Fruit fly (Drosophila melanogaster) whole organism, embryonic: Measurements from ENCODE around the gene CG13272.

Experiments
- CG12299 ChIP-seq: fragments of 200-800 bp; sonication (Bioruptor generic); optimal IDR thresholded peaks from 2 replicates; lab custom pipeline; 2018; ENCODE audit warnings: missing biosample characterization, mild to moderate bottlenecking, missing genetic modification characterization
- CG12744 ChIP-seq: fragments of 200-800 bp; sonication (Bioruptor generic); optimal IDR thresholded peaks from 2 replicates; lab custom pipeline; 2016; ENCODE audit warnings: missing biosample characterization, missing genetic modification characterization
- CG14441 ChIP-seq: fragments of 200-800 bp; sonication (Bioruptor generic); IDR thresholded peaks from 2 replicates; pipeline ENCODE4 v1.3.6; 2022; ENCODE audit warnings: missing biosample characterization, missing genetic modification characterization
- CG1602 ChIP-seq: fragments of 200-800 bp; sonication (Bioruptor generic); optimal IDR thresholded peaks from 3 replicates; lab custom pipeline; 2016; ENCODE audit warnings: missing biosample characterization, missing genetic modification characterization
- CG2889 ChIP-seq: fragments of 200-800 bp; sonication (Bioruptor generic); IDR thresholded peaks from 3 replicates; pipeline ENCODE4 v1.3.6; 2022; ENCODE audit warnings: missing biosample characterization, missing genetic modification characterization
- CG31388 ChIP-seq: fragments of 200-800 bp; sonication (Bioruptor generic); optimal IDR thresholded peaks from 2 replicates; lab custom pipeline; 2016; ENCODE audit warnings: missing biosample characterization, missing genetic modification characterization
- CG33213 ChIP-seq: fragments of 200-800 bp; sonication (Bioruptor generic); optimal IDR thresholded peaks from 3 replicates; lab custom pipeline; 2016; ENCODE audit warnings: missing biosample characterization, missing genetic modification characterization
- CG34376 ChIP-seq: fragments of 200-800 bp; sonication (Bioruptor generic); optimal IDR thresholded peaks from 2 replicates; lab custom pipeline; 2018; ENCODE audit warnings: missing biosample characterization, mild to moderate bottlenecking, missing genetic modification characterization
- CG43689 ChIP-seq: fragments of 200-800 bp; sonication (Bioruptor generic); IDR thresholded peaks from 2 replicates; pipeline ENCODE4 v1.3.6; 2022; ENCODE audit warnings: missing biosample characterization, missing genetic modification characterization
- CG4424 ChIP-seq: fragments of 200-800 bp; sonication (Bioruptor generic); optimal IDR thresholded peaks from 3 replicates; lab custom pipeline; 2016; ENCODE audit warnings: missing biosample characterization, missing genetic modification characterization
- CG5245 ChIP-seq: fragments of 200-800 bp; sonication (Bioruptor generic); optimal IDR thresholded peaks from 3 replicates; lab custom pipeline; 2016; ENCODE audit warnings: missing biosample characterization, missing genetic modification characterization
- CG6272 ChIP-seq: fragments of 200-800 bp; sonication (Bioruptor generic); IDR thresholded peaks from 2 replicates; pipeline ENCODE4 v1.3.6; 2022; ENCODE audit warnings: missing biosample characterization, missing genetic modification characterization
- CG7556 ChIP-seq: fragments of 200-800 bp; sonication (Bioruptor generic); optimal IDR thresholded peaks from 2 replicates; lab custom pipeline; 2017; ENCODE audit warnings: missing biosample characterization, mild to moderate bottlenecking, missing genetic modification characterization
- CG9609 ChIP-seq: fragments of 200-800 bp; sonication (Bioruptor generic); optimal IDR thresholded peaks from 3 replicates; lab custom pipeline; 2016; ENCODE audit warnings: missing biosample characterization, missing genetic modification characterization
- CG9876 ChIP-seq: fragments of 200-800 bp; sonication (Bioruptor generic); optimal IDR thresholded peaks from 2 replicates; lab custom pipeline; 2016; ENCODE audit warnings: missing biosample characterization, missing genetic modification characterization
- CHES-1-like ChIP-seq: fragments of 200-800 bp; sonication (Bioruptor generic); optimal IDR thresholded peaks from 2 replicates; lab custom pipeline; 2016; ENCODE audit warnings: missing biosample characterization, missing genetic modification characterization
- CTCF ChIP-seq: fragments of 200-800 bp; sonication (Bioruptor generic); optimal IDR thresholded peaks from 2 replicates; lab custom pipeline; 2017; ENCODE audit warnings: missing biosample characterization, mild to moderate bottlenecking, missing genetic modification characterization, moderate library complexity
- Chrac-16 ChIP-seq: fragments of 200-800 bp; sonication (Bioruptor generic); optimal IDR thresholded peaks from 3 replicates; lab custom pipeline; 2016; ENCODE audit warnings: missing biosample characterization, missing genetic modification characterization
- E2f2 ChIP-seq: fragments of 200-800 bp; sonication (Bioruptor generic); IDR thresholded peaks from 2 replicates; pipeline ENCODE4 v1.3.6; 2022; ENCODE audit warnings: missing biosample characterization, missing genetic modification characterization
- ERR ChIP-seq: fragments of 200-800 bp; sonication (Bioruptor generic); optimal IDR thresholded peaks from 2 replicates; lab custom pipeline; 2016; ENCODE audit warnings: missing biosample characterization, missing genetic modification characterization
- GATAe ChIP-seq: fragments of 200-800 bp; sonication (Bioruptor generic); conservative IDR thresholded peaks from 2 replicates; pipeline ENCODE4 v1.3.6; 2022; ENCODE audit warnings: missing biosample characterization, missing genetic modification characterization
- Jarid2 ChIP-seq: fragments of 200-800 bp; sonication (Bioruptor generic); optimal IDR thresholded peaks from 3 replicates; lab custom pipeline; 2017; ENCODE audit warnings: mild to moderate bottlenecking, missing biosample characterization, missing genetic modification reagents, missing genetic modification characterization
- Kr ChIP-seq: fragments of 200-800 bp; sonication (Bioruptor generic); optimal IDR thresholded peaks from 2 replicates; lab custom pipeline; 2017; ENCODE audit warnings: missing biosample characterization, mild to moderate bottlenecking, missing genetic modification characterization
- Lhr ChIP-seq: fragments of 200-800 bp; sonication (Bioruptor generic); optimal IDR thresholded peaks from 3 replicates; lab custom pipeline; 2017; ENCODE audit warnings: mild to moderate bottlenecking, missing biosample characterization, missing genetic modification reagents, missing genetic modification characterization
- Med ChIP-seq: fragments of 200-800 bp; sonication (Bioruptor generic); peaks from one replicate; lab custom pipeline; 2016; ENCODE audit warnings: missing biosample characterization, missing genetic modification characterization, mild to moderate bottlenecking, inconsistent platforms, moderate library complexity
- Nf-YB ChIP-seq: fragments of 200-800 bp; sonication (Bioruptor generic); optimal IDR thresholded peaks from 3 replicates; lab custom pipeline; 2019; ENCODE audit warnings: missing biosample characterization, mild to moderate bottlenecking, missing genetic modification characterization, moderate library complexity
- Sox100B ChIP-seq: fragments of 200-800 bp; sonication (Bioruptor generic); optimal IDR thresholded peaks from 3 replicates; lab custom pipeline; 2018; ENCODE audit warnings: missing biosample characterization, mild to moderate bottlenecking, missing genetic modification characterization
- Sox102F ChIP-seq: fragments of 200-800 bp; sonication (Bioruptor generic); optimal IDR thresholded peaks from 2 replicates; lab custom pipeline; 2018; ENCODE audit warnings: missing biosample characterization, mild to moderate bottlenecking, missing genetic modification characterization, moderate library complexity
- bowl ChIP-seq: fragments of 200-800 bp; sonication (Bioruptor generic); IDR thresholded peaks from 2 replicates; pipeline ENCODE4 v1.3.6; 2022; ENCODE audit warnings: missing biosample characterization, missing genetic modification characterization
- br ChIP-seq: fragments of >200 bp; optimal IDR thresholded peaks from 2 replicates; lab custom pipeline; 2017
- caup ChIP-seq: fragments of 200-800 bp; sonication (Bioruptor generic); optimal IDR thresholded peaks from 3 replicates; lab custom pipeline; 2017; ENCODE audit warnings: missing biosample characterization, mild to moderate bottlenecking, missing genetic modification characterization, moderate library complexity; ENCODE audit not compliant: severe bottlenecking
- danr ChIP-seq: fragments of 200-800 bp; sonication (Bioruptor generic); IDR thresholded peaks from 2 replicates; pipeline ENCODE4 v1.3.6; 2022; ENCODE audit warnings: missing biosample characterization, missing genetic modification characterization
- disco-r ChIP-seq: fragments of 200-800 bp; sonication (Bioruptor generic); optimal IDR thresholded peaks from 2 replicates; lab custom pipeline; 2016; ENCODE audit warnings: missing biosample characterization, missing genetic modification characterization
- exex ChIP-seq: fragments of 200-800 bp; sonication (Bioruptor generic); optimal IDR thresholded peaks from 4 replicates; lab custom pipeline; 2018; ENCODE audit warnings: missing biosample characterization, mild to moderate bottlenecking, missing genetic modification characterization, moderate library complexity
- fd3F ChIP-seq: fragments of 200-800 bp; sonication (Bioruptor generic); optimal IDR thresholded peaks from 2 replicates; lab custom pipeline; 2018; ENCODE audit warnings: missing biosample characterization, mild to moderate bottlenecking, missing genetic modification characterization, moderate library complexity
- gem ChIP-seq: fragments of 200-800 bp; sonication (Bioruptor generic); optimal IDR thresholded peaks from 2 replicates; lab custom pipeline; 2019; ENCODE audit warnings: missing biosample characterization, mild to moderate bottlenecking, missing genetic modification characterization, moderate library complexity
- grn ChIP-seq: fragments of 200-800 bp; sonication (Bioruptor generic); optimal IDR thresholded peaks from 3 replicates; lab custom pipeline; 2017; ENCODE audit warnings: missing biosample characterization, missing genetic modification characterization
- gt ChIP-seq: fragments of 200-800 bp; sonication (Bioruptor generic); IDR thresholded peaks from 2 replicates; pipeline ENCODE4 v1.3.6; 2022; ENCODE audit warnings: missing biosample characterization, missing genetic modification characterization
- ham ChIP-seq: fragments of 200-800 bp; sonication (Bioruptor generic); IDR thresholded peaks from 2 replicates; pipeline ENCODE4 v1.3.6; 2022; ENCODE audit warnings: missing biosample characterization, missing genetic modification characterization
- her ChIP-seq: fragments of 200-800 bp; sonication (Bioruptor generic); optimal IDR thresholded peaks from 2 replicates; lab custom pipeline; 2016; ENCODE audit warnings: missing biosample characterization, missing genetic modification characterization
- hkb ChIP-seq, 2 experiments: fragments of 200-800 bp in 1 of 2; fragments of >200 bp in 1 of 2; sonication (Bioruptor generic) in 1 of 2; IDR thresholded peaks in 1 of 2; optimal IDR thresholded peaks in 1 of 2; 2 replicates each; pipeline versions ENCODE4 v1.3.6 to Lab custom; 2017 to 2022; ENCODE audit warnings: missing biosample characterization in 1 of 2, missing genetic modification characterization in 1 of 2
- insv ChIP-seq, 2 experiments: fragments of 200-800 bp; sonication (Bioruptor generic); optimal IDR thresholded peaks; 3 replicates each; lab custom pipeline; 2016 to 2018; ENCODE audit warnings: missing biosample characterization in 2 of 2, missing genetic modification characterization in 2 of 2
- klu ChIP-seq: fragments of 200-800 bp; sonication (Bioruptor generic); IDR thresholded peaks from 2 replicates; pipeline ENCODE4 v1.3.6; 2022; ENCODE audit warnings: missing biosample characterization, missing genetic modification characterization
- mirr ChIP-seq: fragments of 200-800 bp; sonication (Bioruptor generic); optimal IDR thresholded peaks from 3 replicates; lab custom pipeline; 2018; ENCODE audit warnings: missing biosample characterization, mild to moderate bottlenecking, missing genetic modification characterization
- pfk ChIP-seq: fragments of 200-800 bp; sonication (Bioruptor generic); optimal IDR thresholded peaks from 2 replicates; lab custom pipeline; 2018; ENCODE audit warnings: missing biosample characterization, mild to moderate bottlenecking, missing genetic modification characterization, moderate library complexity
- sc ChIP-seq, 3 experiments: fragments of >200 bp in 2 of 3; fragments of 200-800 bp in 1 of 3; sonication (Bioruptor generic) in 1 of 3; optimal IDR thresholded peaks; 2 replicates in 2 of 3; 3 replicates in 1 of 3; lab custom pipeline; 2017; ENCODE audit warnings: mild to moderate bottlenecking in 1 of 3, missing biosample characterization in 1 of 3, missing genetic modification characterization in 1 of 3, missing genetic modification reagents in 1 of 3
- sd ChIP-seq: fragments of 200-800 bp; sonication (Bioruptor generic); optimal IDR thresholded peaks from 3 replicates; lab custom pipeline; 2018; ENCODE audit warnings: missing biosample characterization, mild to moderate bottlenecking, missing genetic modification characterization, moderate library complexity
- so ChIP-seq: fragments of 200-800 bp; sonication (Bioruptor generic); IDR thresholded peaks from 3 replicates; pipeline ENCODE4 v1.3.6; 2022; ENCODE audit warnings: missing biosample characterization, missing genetic modification characterization
- sug ChIP-seq: fragments of 200-800 bp; optimal IDR thresholded peaks from 2 replicates; lab custom pipeline; 2019; ENCODE audit warnings: missing biosample characterization, mild to moderate bottlenecking, missing genetic modification characterization, moderate library complexity
- unc-4 ChIP-seq: fragments of 200-800 bp; sonication (Bioruptor generic); IDR thresholded peaks from 2 replicates; pipeline ENCODE4 v1.3.6; 2022; ENCODE audit warnings: missing biosample characterization, missing genetic modification characterization; ENCODE audit not compliant: partially characterized antibody

The CG13272 gene

DNA sequence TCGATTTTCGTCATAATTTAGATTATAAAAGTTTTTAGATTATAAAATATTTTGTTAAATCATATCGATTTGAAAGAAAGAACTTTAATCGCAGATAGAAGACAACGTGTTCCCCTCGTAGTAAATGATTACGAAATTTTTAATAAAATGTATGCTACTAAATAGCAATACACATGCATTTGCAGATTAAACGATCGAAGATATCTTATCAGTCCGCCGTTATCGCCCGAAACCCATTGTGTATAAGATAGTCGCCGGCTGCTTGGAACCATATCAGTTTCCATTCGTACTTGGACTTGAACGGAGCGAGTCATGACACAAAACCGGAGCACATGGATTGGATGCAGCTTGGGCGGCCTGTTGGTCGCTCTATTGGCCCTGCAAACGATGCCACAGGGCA, 5.2 kb upstream of the CG13272 start:
- TF ChIP-seq unc-4 (no peak), so (no peak), mirr (peak; percentile 91), CG1602 (GFP tag; lab: Kevin White, UChicago) (no peak), Med (GFP tag; lab: Kevin White, UChicago) (peak; percentile 15), sug (tag; lab: Kevin White, UChicago) (peak; percentile 31), Jarid2 (peak; percentile 17), CG34376 (GFP tag; lab: Kevin White, UChicago) (peak; percentile 16), exex (tag; lab: Kevin White, UChicago) (peak; percentile 90), GATAe (GFP tag; lab: Robert Waterston, UW) (peak; percentile 93), grn (GFP tag; lab: Kevin White, UChicago) (peak; percentile 73)

DNA sequence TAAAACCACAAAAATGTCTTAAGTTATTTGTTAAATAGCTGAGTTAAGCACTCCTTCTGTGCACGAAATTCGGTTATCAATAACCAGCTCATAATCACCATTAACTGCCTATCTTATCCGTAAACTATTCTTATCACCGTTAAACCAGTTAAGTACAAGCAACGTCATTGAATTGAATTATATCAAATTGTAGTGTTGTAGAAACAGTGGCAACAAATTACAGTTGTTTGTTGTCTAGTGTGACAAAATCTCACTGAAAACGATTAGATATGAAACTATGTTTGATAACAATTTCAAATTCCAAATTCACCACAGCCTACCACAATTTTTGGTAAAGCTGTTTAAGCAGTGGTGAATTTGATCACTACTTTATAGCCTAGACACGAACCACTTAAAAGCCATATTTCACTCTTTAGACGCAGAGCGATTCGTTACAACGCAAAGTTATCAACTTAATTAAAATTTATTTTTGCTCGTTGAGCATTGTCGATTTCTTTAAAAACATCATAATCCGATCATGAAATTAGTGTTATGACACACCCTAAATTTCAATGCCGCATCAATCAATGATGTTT, 3.0 kb upstream of the CG13272 start:
- TF ChIP-seq CG6272 (GFP tag; lab: Robert Waterston, UW) (no peak), CHES-1-like (GFP tag; lab: Kevin White, UChicago) (no peak), CTCF (GFP tag; lab: Kevin White, UChicago) (peak; percentile 54), CG7556 (no peak), bowl (GFP tag; lab: Robert Waterston, UW) (no peak), gem (no peak), CG14441 (GFP tag; lab: Robert Waterston, UW) (no peak), ERR (no peak), Sox102F (no peak), pfk (no peak), Nf-YB (GFP tag; lab: Kevin White, UChicago) (no peak), br (lab: Kevin White, UChicago) (no peak), CG43689 (GFP tag; lab: Robert Waterston, UW) (no peak), klu (GFP tag; lab: Robert Waterston, UW) (no peak), hkb (optimal IDR thresholded peaks at IDR 0.05; lab: Kevin White, UChicago) (no peak), hkb (GFP tag; IDR thresholded peaks at IDR 0.05; lab: Robert Waterston, UW) (no peak), CG12744 (GFP tag; lab: Kevin White, UChicago) (no peak), GATAe (GFP tag; lab: Robert Waterston, UW) (peak; percentile 75), ham (GFP tag; lab: Robert Waterston, UW) (no peak), caup (GFP tag; lab: Kevin White, UChicago) (peak; percentile 35), Chrac-16 (GFP tag; lab: Kevin White, UChicago) (no peak), CG2889 (GFP tag; lab: Robert Waterston, UW) (no peak), CG31388 (GFP tag; lab: Kevin White, UChicago) (no peak), gt (GFP tag; lab: Robert Waterston, UW) (no peak), danr (GFP tag; lab: Robert Waterston, UW) (no peak), CG4424 (GFP tag; lab: Kevin White, UChicago) (no peak), her (GFP tag; lab: Kevin White, UChicago) (no peak), sc (optimal IDR thresholded peaks at IDR 0.05; lab: Kevin White, UChicago) (no peak), sc (GFP tag; optimal IDR thresholded peaks at IDR 0.05; lab: Kevin White, UChicago) (no peak), E2f2 (peak; percentile 78), insv (GFP tag; optimal IDR thresholded peaks at IDR 0.05; lab: Kevin White, UChicago) (no peak), sd (tag; lab: Kevin White, UChicago) (peak; percentile 24), CG9609 (GFP tag; lab: Kevin White, UChicago) (no peak), CG5245 (no peak), Lhr (peak; percentile 34), fd3F (no peak), Kr (no peak), Sox100B (GFP tag; lab: Kevin White, UChicago) (no peak), CG33213 (GFP tag; lab: Kevin White, UChicago) (no peak), disco-r (GFP tag; lab: Kevin White, UChicago) (no peak), CG12299 (tag; lab: Kevin White, UChicago) (no peak), CG9876 (GFP tag; lab: Kevin White, UChicago) (no peak)
